Worm (Caenorhabditis elegans) whole organism, L4/young adult: Measurements from ENCODE around the gene F11F1.1.

Experiments
- W03F9.2 ChIP-seq: fragments of 150-350 bp; optimal IDR thresholded peaks from 2 replicates; lab custom pipeline; 2014; ENCODE audit warnings: missing biosample characterization, missing genetic modification characterization
- dao-5 ChIP-seq: sonication (generic microtip); optimal IDR thresholded peaks from 2 replicates; lab custom pipeline; 2016; ENCODE audit warnings: missing genotype, missing genetic modification characterization, moderate library complexity, missing compliant biosample characterization
- him-1 ChIP-seq: sonication (generic microtip); optimal IDR thresholded peaks from 2 replicates; lab custom pipeline; 2016; ENCODE audit warnings: missing genotype, missing genetic modification reagents, missing genetic modification characterization, missing compliant biosample characterization

DNA sequence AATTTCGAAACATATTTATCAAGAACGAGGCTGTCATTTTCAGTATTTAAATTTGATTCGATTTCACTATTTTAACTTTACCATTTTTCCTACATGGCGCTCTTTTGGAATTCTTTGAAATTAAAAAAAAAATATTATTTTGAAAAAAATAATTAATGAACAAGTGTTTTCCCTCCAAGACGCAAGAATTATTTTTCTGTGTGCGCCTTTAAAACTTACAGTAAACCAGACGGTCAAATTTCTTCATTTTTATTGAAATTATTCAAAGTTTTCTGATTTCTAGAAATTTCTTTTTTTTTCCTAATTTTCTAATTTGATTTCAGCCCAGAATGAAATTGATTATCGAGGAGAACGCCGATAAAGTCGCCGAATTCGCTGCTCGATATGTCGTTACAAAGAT is 6.3 kb upstream of the F11F1.1 start, which contains the start of gene T03F6.3:
- TF ChIP-seq dao-5 (tag; lab: Kevin White, UChicago) = no peak
- no peak for TF ChIP-seq him-1 (tag; lab: Kevin White, UChicago)
- no peak for TF ChIP-seq W03F9.2 (tag; lab: Kevin White, UChicago)
